Fruit fly (Drosophila melanogaster): ENCODE results near the gene dnt.

The dnt gene

dm6 chr2L:19364622-19365021 is 1.6 kb upstream of the dnt start (continued):
- peak; percentile 23 for TF ChIP-seq Blimp-1 (GFP tag; optimal IDR thresholded peaks at IDR 0.05)
- TF ChIP-seq Oli (tag; optimal IDR thresholded peaks at IDR 0.05) = peak; percentile 29
- no peak for TF ChIP-seq Spps (tag; optimal IDR thresholded peaks at IDR 0.05)
- 0 out of 2 replicates have a peak, but pooled peaks have one; percentile 21 for TF ChIP-seq CG17328 (GFP tag; IDR thresholded peaks at IDR 0.05)
- TF ChIP-seq CG3065 (GFP tag; optimal IDR thresholded peaks at IDR 0.05) = no peak
- no peak for TF ChIP-seq run (tag; optimal IDR thresholded peaks at IDR 0.05)
- TF ChIP-seq CG2678 (tag; optimal IDR thresholded peaks at IDR 0.05) = peak; percentile 47
- TF ChIP-seq Sox100B (GFP tag; optimal IDR thresholded peaks at IDR 0.05) = no peak
- no peak for TF ChIP-seq Antp (GFP tag; optimal IDR thresholded peaks at IDR 0.05)
- no peak for TF ChIP-seq Vsx1 (GFP tag; optimal IDR thresholded peaks at IDR 0.05)
- TF ChIP-seq Nf-YC (tag; optimal IDR thresholded peaks at IDR 0.05) = no peak
- TF ChIP-seq slou (GFP tag; optimal IDR thresholded peaks at IDR 0.05) = no peak
- no peak for TF ChIP-seq sc (optimal IDR thresholded peaks at IDR 0.05)
- no peak for TF ChIP-seq sc (GFP tag; optimal IDR thresholded peaks at IDR 0.05)
- TF ChIP-seq Ets65A (GFP tag) = peak; percentile 86
- TF ChIP-seq insv (GFP tag; optimal IDR thresholded peaks at IDR 0.05) = no peak
- TF ChIP-seq CG4424 (GFP tag; optimal IDR thresholded peaks at IDR 0.05) = peak; percentile 26
- no peak for TF ChIP-seq E2f1 (GFP tag; IDR thresholded peaks at IDR 0.05)
- TF ChIP-seq kni (GFP tag; optimal IDR thresholded peaks at IDR 0.05) = no peak
- no peak for TF ChIP-seq BEAF-32 (GFP tag; optimal IDR thresholded peaks at IDR 0.05)
- no peak for TF ChIP-seq CG13296 (GFP tag; optimal IDR thresholded peaks at IDR 0.05)
- TF ChIP-seq CG3407 (GFP tag; optimal IDR thresholded peaks at IDR 0.05) = no peak
- TF ChIP-seq CG3838 (GFP tag; optimal IDR thresholded peaks at IDR 0.05) = no peak
- TF ChIP-seq p53 (GFP tag; optimal IDR thresholded peaks at IDR 0.05) = no peak
- TF ChIP-seq knrl (GFP tag; IDR thresholded peaks at IDR 0.05; ENCODE audit: partially characterized antibody) = no peak
- no peak for TF ChIP-seq CG15011 (GFP tag; optimal IDR thresholded peaks at IDR 0.05)
- no peak for TF ChIP-seq hb (GFP tag; IDR thresholded peaks at IDR 0.05; ENCODE audit: partially characterized antibody)
- TF ChIP-seq crp (GFP tag; optimal IDR thresholded peaks at IDR 0.05) = no peak
- no peak for TF ChIP-seq Kr (GFP tag; optimal IDR thresholded peaks at IDR 0.05)
- no peak for TF ChIP-seq CG12769 (tag; optimal IDR thresholded peaks at IDR 0.05)
- peak; percentile 45 for TF ChIP-seq CG15696 (tag; optimal IDR thresholded peaks at IDR 0.05)
- no peak for TF ChIP-seq CG10147 (GFP tag; optimal IDR thresholded peaks at IDR 0.05)
- no peak for TF ChIP-seq CG1832 (GFP tag; optimal IDR thresholded peaks at IDR 0.05)
- peak; percentile 44 for TF ChIP-seq unpg (GFP tag; optimal IDR thresholded peaks at IDR 0.05)
- TF ChIP-seq NC2α (GFP tag; optimal IDR thresholded peaks at IDR 0.05) = no peak
- TF ChIP-seq tio (GFP tag; optimal IDR thresholded peaks at IDR 0.05) = no peak
- no peak for TF ChIP-seq Oaz (GFP tag; IDR thresholded peaks at IDR 0.05)
- TF ChIP-seq ranshi (GFP tag; IDR thresholded peaks at IDR 0.05) = no peak
- TF ChIP-seq cwo (GFP tag; optimal IDR thresholded peaks at IDR 0.05) = peak; percentile 35
- no peak for TF ChIP-seq NC2β (GFP tag; optimal IDR thresholded peaks at IDR 0.05)
- no peak for TF ChIP-seq D (optimal IDR thresholded peaks at IDR 0.05)
- TF ChIP-seq D (GFP tag; optimal IDR thresholded peaks at IDR 0.05) = no peak
- TF ChIP-seq Doc2 (GFP tag; IDR thresholded peaks at IDR 0.05) = no peak
- peak; percentile 5 for TF ChIP-seq Fer1 (GFP tag; optimal IDR thresholded peaks at IDR 0.05)
- no peak for TF ChIP-seq pnt (GFP tag; optimal IDR thresholded peaks at IDR 0.05)
- no peak for TF ChIP-seq CG15073 (GFP tag; optimal IDR thresholded peaks at IDR 0.05)
- TF ChIP-seq Hr51 (GFP tag; optimal IDR thresholded peaks at IDR 0.05) = peak in 1 of 2 experiments; percentile 35
- TF ChIP-seq Elba2 (GFP tag; optimal IDR thresholded peaks at IDR 0.05) = no peak
- TF ChIP-seq abd-A (tag; optimal IDR thresholded peaks at IDR 0.05) = no peak
- TF ChIP-seq CG12942 (GFP tag; optimal IDR thresholded peaks at IDR 0.05) = no peak
- no peak for TF ChIP-seq Dref (GFP tag; IDR thresholded peaks at IDR 0.05)

Measured in whole organism, embryonic.